Fruit fly (Drosophila melanogaster) Kc167 (cell line): ENCODE measurements around the gene loj.

Experiments
- Myc ChIP-seq: fragments of >200 bp; optimal IDR thresholded peaks from 2 replicates; lab custom pipeline; 2017; ENCODE audit warnings: missing external identifiers
- Sin3A ChIP-seq: fragments of >200 bp; optimal IDR thresholded peaks from 2 replicates; lab custom pipeline; 2018; ENCODE audit warnings: missing external identifiers
- h ChIP-seq: fragments of >200 bp; optimal IDR thresholded peaks from 3 replicates; lab custom pipeline; 2018; ENCODE audit warnings: missing external identifiers
- insv ChIP-seq: fragments of >200 bp; optimal IDR thresholded peaks from 3 replicates; lab custom pipeline; 2018; ENCODE audit warnings: missing external identifiers
- psq ChIP-seq: fragments of >200 bp; optimal IDR thresholded peaks from 2 replicates; lab custom pipeline; 2017; ENCODE audit warnings: missing external identifiers
- ttk ChIP-seq: sonication (Bioruptor generic); optimal IDR thresholded peaks from 2 replicates; lab custom pipeline; 2017; ENCODE audit warnings: missing external identifiers

loj gene

dm6 chr3L:6094697-6095096, at the start of gene loj, which contains the start of gene CG10467:
Gene loj (plus strand): TSS chr3L:6094987.
Gene CG10467 (minus strand): TSS chr3L:6094747.
- no peak for TF ChIP-seq ttk (lab: Kevin White, UChicago)
- TF ChIP-seq Sin3A (lab: Kevin White, UChicago) = no peak
- no peak for TF ChIP-seq psq
- TF ChIP-seq Myc = no peak
- no peak for TF ChIP-seq insv (lab: Kevin White, UChicago)
- TF ChIP-seq h (lab: Kevin White, UChicago) = no peak

DNA sequence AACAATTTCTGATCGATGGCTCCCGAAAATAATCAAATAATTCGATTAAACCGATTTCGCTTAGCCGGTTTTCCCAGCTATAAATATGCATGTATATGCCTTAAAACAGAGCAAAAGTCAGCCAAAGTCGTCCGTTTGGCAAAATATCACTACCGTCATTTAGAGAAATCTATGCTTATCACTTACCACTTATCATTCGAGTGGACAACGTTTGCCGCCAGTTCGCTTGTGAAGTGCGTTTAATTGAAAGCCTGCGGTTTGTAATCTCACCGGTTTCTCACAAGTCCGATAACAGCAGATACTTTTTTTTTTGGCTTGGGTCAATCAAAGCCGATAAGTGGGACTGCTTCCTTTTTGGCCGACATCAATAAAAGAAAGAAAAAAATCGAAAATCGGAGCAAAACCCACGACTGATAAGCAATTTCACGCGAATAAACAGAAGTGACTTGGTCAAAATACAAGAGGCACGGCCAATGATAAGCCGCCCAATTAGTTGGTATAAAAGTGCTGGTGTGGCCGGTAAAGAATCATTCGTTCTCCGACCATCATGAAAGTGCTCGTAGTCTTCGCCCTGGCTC, 44.5 kb upstream of the loj start, which contains the start of gene Jon65Aiii:
Gene Jon65Aiii, plus strand, starts transcription at position 528 of the 578 bp plus-strand sequence.
- no peak for TF ChIP-seq h (lab: Kevin White, UChicago)
- no peak for TF ChIP-seq ttk (lab: Kevin White, UChicago)

DNA sequence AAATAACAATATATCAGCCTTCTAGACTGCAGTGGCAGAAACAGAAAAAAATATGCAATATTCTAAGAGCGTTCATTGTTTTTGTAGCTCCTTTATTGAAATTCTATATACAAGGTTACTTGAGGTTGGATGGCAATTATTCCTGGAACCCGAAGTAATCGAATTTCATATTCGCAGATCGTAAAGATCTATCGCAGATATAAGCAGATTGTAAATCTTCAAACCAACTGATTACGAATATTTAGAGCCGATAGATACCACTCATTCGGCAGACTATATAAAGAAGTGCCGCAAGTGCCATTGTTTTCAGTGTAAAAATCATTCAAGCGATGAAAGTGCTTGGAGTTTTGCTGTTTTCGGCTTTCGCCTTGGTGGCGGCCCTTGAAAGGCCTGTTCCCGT, 42.8 kb upstream of the loj start, which contains the start of gene Jon65Aii:
Gene Jon65Aii, plus strand, starts transcription at position 301 of the 400 bp plus-strand sequence.
- TF ChIP-seq Sin3A (lab: Kevin White, UChicago) = no peak

- TF ChIP-seq Sin3A (lab: Kevin White, UChicago) (no peak), insv (lab: Kevin White, UChicago) (no peak), ttk (lab: Kevin White, UChicago) (no peak), psq (no peak), Myc (no peak), h (lab: Kevin White, UChicago) (no peak)
These were observed 40.4 kb upstream of the loj start, which contains the start of gene Jon65Ai for dm6 chr3L:6054343-6054742. Gene Jon65Ai (minus strand): TSS chr3L:6054443.

dm6 chr3L:6054803-6055202, 40.0 kb upstream of the loj start, which contains the start of gene tant:
Gene tant (plus strand): TSS chr3L:6055136.
- TF ChIP-seq Sin3A (lab: Kevin White, UChicago) (no peak), ttk (lab: Kevin White, UChicago) (no peak), insv (lab: Kevin White, UChicago) (no peak)

- TF ChIP-seq Sin3A (lab: Kevin White, UChicago) (no peak), h (lab: Kevin White, UChicago) (no peak), insv (lab: Kevin White, UChicago) (no peak), psq (no peak), ttk (lab: Kevin White, UChicago) (no peak), Myc (no peak)
These were observed 35.6 kb upstream of the loj start, which contains the start of gene CG6592 for dm6 chr3L:6059062-6059708. Gene CG6592 (plus strand): TSS chr3L:6059658.

DNA sequence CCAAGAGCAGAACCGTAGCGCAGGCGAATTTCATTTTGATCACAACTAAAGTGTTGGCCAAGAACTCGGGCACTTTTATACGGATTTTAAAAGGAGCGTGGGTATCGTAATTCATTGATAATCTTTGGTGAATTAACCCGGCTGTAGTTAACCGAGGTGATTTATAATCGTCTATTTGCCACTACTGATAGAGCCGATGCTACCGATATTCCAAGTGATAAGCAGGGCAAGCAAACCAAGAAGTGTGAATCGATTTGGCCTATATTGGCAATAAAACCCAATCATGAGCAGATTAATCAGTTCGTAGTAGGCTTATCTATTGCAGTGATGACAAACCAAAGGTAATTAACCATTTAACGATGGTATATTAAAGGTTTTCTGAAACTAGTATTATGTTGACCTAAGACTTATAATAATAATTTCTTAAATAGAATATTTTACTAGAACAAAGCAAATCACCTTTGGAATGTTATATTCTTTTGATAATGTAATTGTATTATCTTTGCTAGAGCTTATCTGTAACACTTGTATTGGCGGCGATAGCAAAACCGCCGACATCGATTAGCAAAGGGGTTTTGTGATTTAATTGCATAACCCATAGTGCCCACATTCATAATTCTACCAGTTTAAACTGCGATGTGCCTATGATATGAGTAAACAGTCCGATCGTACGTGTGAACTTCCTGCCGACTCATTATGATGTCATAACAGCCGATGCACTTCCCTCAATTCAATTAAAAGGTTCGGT, 31.8 kb upstream of the loj start, which contains the start of gene CG10472:
Gene CG10472, minus strand, starts transcription at position 51 of the 748 bp plus-strand sequence.
- TF ChIP-seq Myc (no peak), ttk (lab: Kevin White, UChicago) (no peak), psq (no peak), h (lab: Kevin White, UChicago) (no peak), Sin3A (lab: Kevin White, UChicago) (no peak), insv (lab: Kevin White, UChicago) (no peak)

DNA sequence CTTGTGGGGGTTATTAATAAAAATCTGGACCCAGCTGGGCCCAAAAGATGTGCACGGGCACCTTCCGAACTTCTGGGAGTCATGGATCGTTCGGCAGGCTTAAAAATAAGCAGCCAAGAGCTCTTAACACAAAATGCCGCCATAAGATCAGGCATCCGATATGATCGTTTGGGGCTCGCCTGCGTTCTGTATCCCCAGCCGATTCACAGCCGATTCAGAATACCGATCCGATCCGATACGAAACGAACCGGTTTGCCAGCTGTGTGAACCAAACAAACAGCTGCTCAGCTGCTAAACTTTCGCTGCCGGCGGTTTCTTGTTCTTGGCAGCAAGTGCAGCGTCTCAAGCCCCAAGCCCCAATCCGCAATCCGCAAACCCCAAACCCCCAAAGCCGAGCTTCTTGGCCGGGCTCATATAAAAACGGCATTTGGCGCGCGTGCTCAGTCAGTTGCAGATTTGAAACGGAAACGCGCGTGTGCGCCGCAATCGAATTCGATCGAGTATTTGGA, 28.9 kb upstream of the loj start, which contains the start of gene CG42269:
Gene CG42269, plus strand, starts transcription at position 416 of the 509 bp plus-strand sequence.
- TF ChIP-seq ttk (lab: Kevin White, UChicago) = no peak
- no peak for TF ChIP-seq Sin3A (lab: Kevin White, UChicago)
- no peak for TF ChIP-seq psq
- no peak for TF ChIP-seq insv (lab: Kevin White, UChicago)
- no peak for TF ChIP-seq Myc
- no peak for TF ChIP-seq h (lab: Kevin White, UChicago)

DNA sequence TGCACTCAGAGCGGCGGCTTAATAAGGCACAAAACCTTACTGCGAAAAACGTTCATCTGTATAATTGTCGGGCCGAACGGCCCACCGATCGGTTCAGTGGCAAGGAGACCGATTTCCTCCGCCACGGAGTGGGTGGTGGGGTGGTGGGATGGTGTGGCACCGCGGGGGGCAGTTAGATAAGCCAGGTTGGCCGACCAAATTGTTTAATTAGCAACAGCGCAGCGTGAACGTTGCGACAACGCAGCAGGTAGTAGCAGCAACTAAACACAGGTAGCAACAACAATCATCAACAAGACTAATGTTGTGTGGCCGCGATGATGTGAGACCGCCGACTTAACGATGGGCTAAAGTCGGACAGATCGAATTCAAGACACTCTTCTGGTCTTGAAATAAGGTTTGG, 26.6 kb upstream of the loj start:
- TF ChIP-seq ttk (lab: Kevin White, UChicago) = no peak
- TF ChIP-seq h (lab: Kevin White, UChicago) = no peak
- no peak for TF ChIP-seq Myc
- no peak for TF ChIP-seq Sin3A (lab: Kevin White, UChicago)
- no peak for TF ChIP-seq psq
- TF ChIP-seq insv (lab: Kevin White, UChicago) = no peak

- TF ChIP-seq ttk (lab: Kevin White, UChicago) (no peak), Sin3A (lab: Kevin White, UChicago) (no peak), psq (no peak), insv (lab: Kevin White, UChicago) (no peak), h (lab: Kevin White, UChicago) (no peak), Myc (no peak)
These were observed 24.7 kb upstream of the loj start for dm6 chr3L:6070119-6070518.

dm6 chr3L:6071454-6072189, 23.2 kb upstream of the loj start, which contains the start of gene CG6602:
Gene CG6602 (plus strand): TSS chr3L:6072139.
- TF ChIP-seq Myc (no peak), ttk (lab: Kevin White, UChicago) (no peak), Sin3A (lab: Kevin White, UChicago) (no peak), psq (no peak), h (lab: Kevin White, UChicago) (no peak), insv (lab: Kevin White, UChicago) (no peak)
